Worm (Caenorhabditis elegans) whole organism, L1 larva: ENCODE data around the gene trp-1.

ENCODE experiments used
- ces-1 ChIP-seq: fragments of 150-350 bp; optimal IDR thresholded peaks from 2 replicates; lab custom pipeline; 2014; ENCODE audit warnings: missing biosample characterization, missing genetic modification reagents, missing genetic modification characterization
- fos-1 ChIP-seq: fragments of 150-350 bp; optimal IDR thresholded peaks from 2 replicates; lab custom pipeline; 2014; ENCODE audit warnings: missing biosample characterization, missing genetic modification characterization

- TF ChIP-seq fos-1 (tag; lab: Kevin White, UChicago), result no peak
- no peak for TF ChIP-seq ces-1 (GFP tag; lab: Kevin White, UChicago)
Observed at ce11 chrIII:8534647-8535181, at the start of gene trp-1.
